Fruit fly (Drosophila melanogaster) whole organism, embryonic: ENCODE measurements around the gene ph-p.

ENCODE experiments used
- Ada2b ChIP-seq: fragments of 200-800 bp; sonication (Bioruptor generic); IDR thresholded peaks from 2 replicates; pipeline ENCODE4 v1.3.6; 2022; ENCODE audit warnings: missing biosample characterization, missing genetic modification characterization
- CG10431 ChIP-seq: fragments of 200-800 bp; sonication (Bioruptor generic); optimal IDR thresholded peaks from 3 replicates; lab custom pipeline; 2018; ENCODE audit warnings: missing biosample characterization, mild to moderate bottlenecking, missing genetic modification characterization
- CG10543 ChIP-seq: fragments of 200-800 bp; sonication (Bioruptor generic); optimal IDR thresholded peaks from 3 replicates; lab custom pipeline; 2017; ENCODE audit warnings: missing biosample characterization, mild to moderate bottlenecking, missing genetic modification characterization, moderate library complexity
- CG10565 ChIP-seq: fragments of 200-800 bp; sonication (Bioruptor generic); optimal IDR thresholded peaks from 3 replicates; lab custom pipeline; 2016; ENCODE audit warnings: missing biosample characterization, mild to moderate bottlenecking, missing genetic modification characterization
- CG11085 ChIP-seq: fragments of 200-800 bp; sonication (Bioruptor generic); IDR thresholded peaks from 2 replicates; pipeline ENCODE4 v1.3.6; 2022; ENCODE audit warnings: missing biosample characterization, missing genetic modification characterization
- CG12155 ChIP-seq: fragments of 200-800 bp; sonication (Bioruptor generic); optimal IDR thresholded peaks from 3 replicates; lab custom pipeline; 2016; ENCODE audit warnings: missing biosample characterization, missing genetic modification characterization
- CG1792 ChIP-seq: fragments of 200-800 bp; sonication (Bioruptor generic); optimal IDR thresholded peaks from 2 replicates; lab custom pipeline; 2016; ENCODE audit warnings: missing biosample characterization, missing genetic modification characterization
- CG31224 ChIP-seq: fragments of 200-800 bp; sonication (Bioruptor generic); IDR thresholded peaks from 2 replicates; pipeline ENCODE4 v1.3.6; 2022; ENCODE audit warnings: missing biosample characterization, missing genetic modification characterization
- CG34224 ChIP-seq: fragments of 200-800 bp; sonication (Bioruptor generic); IDR thresholded peaks from 3 replicates; pipeline ENCODE4 v1.3.6; 2022; ENCODE audit warnings: missing biosample characterization, missing genetic modification characterization; ENCODE audit not compliant: partially characterized antibody
- CG4328 ChIP-seq: fragments of 200-800 bp; sonication (Bioruptor generic); optimal IDR thresholded peaks from 3 replicates; lab custom pipeline; 2017; ENCODE audit warnings: missing biosample characterization, missing genetic modification reagents, missing genetic modification characterization
- CG4424 ChIP-seq: fragments of 200-800 bp; sonication (Bioruptor generic); optimal IDR thresholded peaks from 3 replicates; lab custom pipeline; 2016; ENCODE audit warnings: missing biosample characterization, missing genetic modification characterization
- CG6689 ChIP-seq: fragments of 200-800 bp; sonication (Bioruptor generic); IDR thresholded peaks from 2 replicates; pipeline ENCODE4 v1.3.6; 2022; ENCODE audit warnings: missing biosample characterization, missing genetic modification characterization
- CG7556 ChIP-seq: fragments of 200-800 bp; sonication (Bioruptor generic); optimal IDR thresholded peaks from 2 replicates; lab custom pipeline; 2017; ENCODE audit warnings: missing biosample characterization, mild to moderate bottlenecking, missing genetic modification characterization
- CG8924 ChIP-seq: fragments of 200-800 bp; optimal IDR thresholded peaks from 3 replicates; lab custom pipeline; 2019; ENCODE audit warnings: missing biosample characterization, mild to moderate bottlenecking, missing genetic modification characterization, moderate library complexity
- CG9797 ChIP-seq: fragments of 200-800 bp; sonication (Bioruptor generic); optimal IDR thresholded peaks from 3 replicates; lab custom pipeline; 2018; ENCODE audit warnings: missing biosample characterization, mild to moderate bottlenecking, missing genetic modification characterization
- CHES-1-like ChIP-seq: fragments of 200-800 bp; sonication (Bioruptor generic); optimal IDR thresholded peaks from 2 replicates; lab custom pipeline; 2016; ENCODE audit warnings: missing biosample characterization, missing genetic modification characterization
- Camta ChIP-seq: fragments of 200-800 bp; sonication (Bioruptor generic); optimal IDR thresholded peaks from 2 replicates; lab custom pipeline; 2016; ENCODE audit warnings: missing biosample characterization, missing genetic modification characterization
- Chrac-16 ChIP-seq: fragments of 200-800 bp; sonication (Bioruptor generic); optimal IDR thresholded peaks from 3 replicates; lab custom pipeline; 2016; ENCODE audit warnings: missing biosample characterization, missing genetic modification characterization
- CkIIα-i1 ChIP-seq: fragments of 200-800 bp; sonication (Bioruptor generic); IDR thresholded peaks from 2 replicates; pipeline ENCODE4 v1.3.6; 2022; ENCODE audit warnings: missing biosample characterization, missing genetic modification characterization
- Dek ChIP-seq: fragments of 200-800 bp; sonication (Bioruptor generic); optimal IDR thresholded peaks from 3 replicates; lab custom pipeline; 2019; ENCODE audit warnings: missing biosample characterization, mild to moderate bottlenecking, missing genetic modification characterization, moderate library complexity
- Dfd ChIP-seq, 2 experiments: fragments of >200 bp; optimal IDR thresholded peaks; 2 replicates each; lab custom pipeline; 2017; ENCODE audit warnings: missing biosample characterization in 2 of 2, missing genetic modification characterization in 2 of 2
- Dip3 ChIP-seq: fragments of 200-800 bp; sonication (Bioruptor generic); optimal IDR thresholded peaks from 3 replicates; lab custom pipeline; 2016; ENCODE audit warnings: missing biosample characterization, missing genetic modification characterization
- E2f1 ChIP-seq: fragments of 200-800 bp; sonication (Bioruptor generic); IDR thresholded peaks from 2 replicates; pipeline ENCODE4 v1.3.6; 2022; ENCODE audit warnings: missing biosample characterization, missing genetic modification characterization
- Ets97D ChIP-seq: fragments of 200-800 bp; sonication (Bioruptor generic); optimal IDR thresholded peaks from 3 replicates; lab custom pipeline; 2016; ENCODE audit warnings: missing biosample characterization, missing genetic modification characterization
- Fer2 ChIP-seq: fragments of 200-800 bp; sonication (Bioruptor generic); optimal IDR thresholded peaks from 2 replicates; lab custom pipeline; 2018; ENCODE audit warnings: missing biosample characterization, mild to moderate bottlenecking, missing genetic modification characterization, moderate library complexity
- Hr78 ChIP-seq, 2 experiments: fragments of 200-800 bp in 1 of 2; fragments of >200 bp in 1 of 2; sonication (Bioruptor generic) in 1 of 2; optimal IDR thresholded peaks; 2 replicates each; lab custom pipeline; 2017 to 2019; ENCODE audit warnings: missing biosample characterization in 2 of 2, missing genetic modification characterization in 2 of 2, mild to moderate bottlenecking in 1 of 2, moderate library complexity in 1 of 2
- Kr ChIP-seq: fragments of 200-800 bp; sonication (Bioruptor generic); optimal IDR thresholded peaks from 2 replicates; lab custom pipeline; 2017; ENCODE audit warnings: missing biosample characterization, mild to moderate bottlenecking, missing genetic modification characterization
- Lhr ChIP-seq: fragments of 200-800 bp; sonication (Bioruptor generic); optimal IDR thresholded peaks from 3 replicates; lab custom pipeline; 2017; ENCODE audit warnings: mild to moderate bottlenecking, missing biosample characterization, missing genetic modification reagents, missing genetic modification characterization
- Myb ChIP-seq: fragments of 200-800 bp; sonication (Bioruptor generic); optimal IDR thresholded peaks from 2 replicates; lab custom pipeline; 2016; ENCODE audit warnings: missing biosample characterization, missing genetic modification characterization
- NC2α ChIP-seq: fragments of 200-800 bp; sonication (Bioruptor generic); optimal IDR thresholded peaks from 2 replicates; lab custom pipeline; 2016; ENCODE audit warnings: missing biosample characterization, missing genetic modification characterization
- PHDP ChIP-seq: fragments of 200-800 bp; sonication (Bioruptor generic); optimal IDR thresholded peaks from 3 replicates; lab custom pipeline; 2018; ENCODE audit warnings: missing biosample characterization, mild to moderate bottlenecking, missing genetic modification characterization, moderate library complexity
- Sox102F ChIP-seq: fragments of 200-800 bp; sonication (Bioruptor generic); optimal IDR thresholded peaks from 2 replicates; lab custom pipeline; 2018; ENCODE audit warnings: missing biosample characterization, mild to moderate bottlenecking, missing genetic modification characterization, moderate library complexity
- Ssrp ChIP-seq: fragments of 200-800 bp; sonication (Bioruptor generic); optimal IDR thresholded peaks from 2 replicates; lab custom pipeline; 2018; ENCODE audit warnings: missing biosample characterization, mild to moderate bottlenecking, missing genetic modification characterization, moderate library complexity
- al ChIP-seq: fragments of 200-800 bp; sonication (Bioruptor generic); IDR thresholded peaks from 2 replicates; pipeline ENCODE4 v1.3.6; 2022; ENCODE audit warnings: missing biosample characterization, missing genetic modification characterization
- bab2 ChIP-seq: fragments of 200-800 bp; sonication (Bioruptor generic); optimal IDR thresholded peaks from 2 replicates; lab custom pipeline; 2016; ENCODE audit warnings: missing biosample characterization, missing genetic modification characterization
- br ChIP-seq: fragments of >200 bp; optimal IDR thresholded peaks from 2 replicates; lab custom pipeline; 2017
- corto ChIP-seq: fragments of 200-800 bp; sonication (Bioruptor generic); optimal IDR thresholded peaks from 2 replicates; lab custom pipeline; 2016; ENCODE audit warnings: missing biosample characterization, mild to moderate bottlenecking, missing genetic modification characterization, moderate library complexity
- ems ChIP-seq: fragments of 200-800 bp; sonication (Bioruptor generic); optimal IDR thresholded peaks from 3 replicates; lab custom pipeline; 2016; ENCODE audit warnings: missing biosample characterization, missing genetic modification characterization
- en ChIP-seq: fragments of 200-800 bp; sonication (Bioruptor generic); optimal IDR thresholded peaks from 2 replicates; lab custom pipeline; 2016; ENCODE audit warnings: missing biosample characterization, missing genetic modification characterization
- fd96Cb ChIP-seq: fragments of 200-800 bp; sonication (Bioruptor generic); optimal IDR thresholded peaks from 2 replicates; lab custom pipeline; 2018; ENCODE audit warnings: missing biosample characterization, mild to moderate bottlenecking, missing genetic modification characterization, moderate library complexity
- knrl ChIP-seq: fragments of 200-800 bp; sonication (Bioruptor generic); IDR thresholded peaks from 3 replicates; pipeline ENCODE4 v1.3.6; 2022; ENCODE audit warnings: missing biosample characterization, missing genetic modification characterization; ENCODE audit not compliant: partially characterized antibody
- mld ChIP-seq: fragments of 200-800 bp; sonication (Bioruptor generic); IDR thresholded peaks from 3 replicates; pipeline ENCODE4 v1.3.6; 2022; ENCODE audit warnings: missing biosample characterization, missing genetic modification characterization; ENCODE audit not compliant: partially characterized antibody
- sc ChIP-seq, 3 experiments: fragments of >200 bp in 2 of 3; fragments of 200-800 bp in 1 of 3; sonication (Bioruptor generic) in 1 of 3; optimal IDR thresholded peaks; 2 replicates in 2 of 3; 3 replicates in 1 of 3; lab custom pipeline; 2017; ENCODE audit warnings: mild to moderate bottlenecking in 1 of 3, missing biosample characterization in 1 of 3, missing genetic modification characterization in 1 of 3, missing genetic modification reagents in 1 of 3
- schlank ChIP-seq: fragments of 200-800 bp; sonication (Bioruptor generic); optimal IDR thresholded peaks from 2 replicates; lab custom pipeline; 2018; ENCODE audit warnings: missing biosample characterization, mild to moderate bottlenecking, missing genetic modification characterization
- sd ChIP-seq: fragments of 200-800 bp; sonication (Bioruptor generic); optimal IDR thresholded peaks from 3 replicates; lab custom pipeline; 2018; ENCODE audit warnings: missing biosample characterization, mild to moderate bottlenecking, missing genetic modification characterization, moderate library complexity
- stc ChIP-seq: fragments of 200-800 bp; sonication (Bioruptor generic); IDR thresholded peaks from 2 replicates; pipeline ENCODE4 v1.3.6; 2022; ENCODE audit warnings: missing biosample characterization, missing genetic modification characterization
- unc-4 ChIP-seq: fragments of 200-800 bp; sonication (Bioruptor generic); IDR thresholded peaks from 2 replicates; pipeline ENCODE4 v1.3.6; 2022; ENCODE audit warnings: missing biosample characterization, missing genetic modification characterization; ENCODE audit not compliant: partially characterized antibody
- zen ChIP-seq: fragments of 200-800 bp; sonication (Bioruptor generic); optimal IDR thresholded peaks from 3 replicates; lab custom pipeline; 2018; ENCODE audit warnings: missing biosample characterization, mild to moderate bottlenecking, missing genetic modification characterization, moderate library complexity

ph-p gene

dm6 chrX:2134965-2135758 lies 3.0 kb downstream of the ph-p start (continued):
- TF ChIP-seq Fer2 (peak; percentile 83), Ets97D (peak; percentile 65), Hr78 (GFP tag; optimal IDR thresholded peaks at IDR 0.05; lab: Kevin White, UChicago) (peak in 1 of 2 experiments; percentile 82), CG4328 (peak; percentile 91), stc (GFP tag; lab: Robert Waterston, UW) (peak; percentile 79), CG10431 (GFP tag; lab: Kevin White, UChicago) (peak; percentile 74), schlank (peak; percentile 79), en (GFP tag; lab: Kevin White, UChicago) (peak; percentile 71), CG10565 (no peak), CG4424 (GFP tag; lab: Kevin White, UChicago) (peak; percentile 87), al (peak; percentile 79), unc-4 (GFP tag; lab: Robert Waterston, UW) (no peak), Ssrp (tag; lab: Kevin White, UChicago) (peak; percentile 88), sd (tag; lab: Kevin White, UChicago) (peak; percentile 67), Camta (peak; percentile 88), fd96Cb (tag; lab: Kevin White, UChicago) (peak; percentile 87), Kr (peak; percentile 34), CG12155 (peak; percentile 77), CkIIα-i1 (GFP tag; lab: Robert Waterston, UW) (no peak), ems (GFP tag; lab: Kevin White, UChicago) (peak; percentile 77), CG6689 (peak; percentile 89), CHES-1-like (peak; percentile 75), PHDP (tag; lab: Kevin White, UChicago) (peak; percentile 94), CG8924 (tag; lab: Kevin White, UChicago) (peak; percentile 94), Lhr (GFP tag; lab: Kevin White, UChicago) (peak; percentile 68), CG10543 (GFP tag; lab: Kevin White, UChicago) (peak; percentile 96), CG9797 (GFP tag; lab: Kevin White, UChicago) (peak; percentile 0), Ada2b (GFP tag; lab: Robert Waterston, UW) (peak; percentile 90), br (lab: Kevin White, UChicago) (no peak), CG1792 (GFP tag; lab: Kevin White, UChicago) (peak; percentile 79), zen (tag; lab: Kevin White, UChicago) (peak; percentile 81), Dek (tag; lab: Kevin White, UChicago) (peak; percentile 83), E2f1 (GFP tag; lab: Robert Waterston, UW) (peak; percentile 82), Chrac-16 (GFP tag; lab: Kevin White, UChicago) (peak; percentile 77), Dfd (GFP tag; optimal IDR thresholded peaks at IDR 0.05; lab: Kevin White, UChicago) (no peak), CG31224 (GFP tag; lab: Robert Waterston, UW) (peak; percentile 53), Sox102F (GFP tag; lab: Kevin White, UChicago) (peak; percentile 90), CG34224 (GFP tag; lab: Robert Waterston, UW) (no peak), CG7556 (peak; percentile 94), knrl (GFP tag; lab: Robert Waterston, UW) (no peak; the same call in 2 of the 3 replicates), NC2α (GFP tag; lab: Kevin White, UChicago) (peak; percentile 63), CG11085 (peak; percentile 71), bab2 (GFP tag; lab: Kevin White, UChicago) (peak; percentile 85), sc (optimal IDR thresholded peaks at IDR 0.05; lab: Kevin White, UChicago) (no peak), sc (GFP tag; optimal IDR thresholded peaks at IDR 0.05; lab: Kevin White, UChicago) (peak; percentile 71), corto (peak; percentile 75), mld (GFP tag; lab: Robert Waterston, UW) (no peak), Myb (GFP tag; lab: Kevin White, UChicago) (peak; percentile 59), Dip3 (GFP tag; lab: Kevin White, UChicago) (peak; percentile 82)
